Fruit fly (Drosophila melanogaster) whole organism, prepupa: ENCODE measurements around the gene CG3638.

Experiments
- Blimp-1 ChIP-seq: fragments of 200-800 bp; sonication (Bioruptor generic); optimal IDR thresholded peaks from 3 replicates; lab custom pipeline; 2017; ENCODE audit warnings: missing biosample characterization, missing genetic modification characterization, mild to moderate bottlenecking, moderate library complexity, missing genetic modification reagents
- CG10631 ChIP-seq: fragments of 200-800 bp; sonication (Bioruptor generic); optimal IDR thresholded peaks from 2 replicates; lab custom pipeline; 2016; ENCODE audit warnings: missing biosample characterization, missing genetic modification characterization
- CG10669 ChIP-seq: fragments of 200-800 bp; sonication (Bioruptor generic); optimal IDR thresholded peaks from 3 replicates; lab custom pipeline; 2018; ENCODE audit warnings: missing biosample characterization, mild to moderate bottlenecking, missing genetic modification characterization, moderate library complexity
- CG11294 ChIP-seq: fragments of 200-800 bp; sonication (Bioruptor generic); IDR thresholded peaks from 2 replicates; pipeline ENCODE4 v1.3.6; 2022; ENCODE audit warnings: missing biosample characterization, missing genetic modification characterization
- CG11762 ChIP-seq: fragments of 200-800 bp; sonication (Bioruptor generic); optimal IDR thresholded peaks from 3 replicates; lab custom pipeline; 2016; ENCODE audit warnings: missing biosample characterization, missing genetic modification characterization; ENCODE audit not compliant: insufficient read depth
- CG11902 ChIP-seq: fragments of 200-800 bp; sonication (Bioruptor generic); optimal IDR thresholded peaks from 3 replicates; lab custom pipeline; 2016; ENCODE audit warnings: missing biosample characterization, missing genetic modification characterization
- CG15336 ChIP-seq: fragments of 200-800 bp; sonication (Bioruptor generic); IDR thresholded peaks from 2 replicates; pipeline ENCODE4 v1.3.6; 2022; ENCODE audit warnings: missing biosample characterization, missing genetic modification characterization
- CG3032 ChIP-seq: fragments of 200-800 bp; optimal IDR thresholded peaks from 2 replicates; lab custom pipeline; 2019; ENCODE audit warnings: missing biosample characterization, mild to moderate bottlenecking, missing genetic modification characterization, moderate library complexity
- CG31627 ChIP-seq: fragments of 200-800 bp; sonication (Bioruptor generic); optimal IDR thresholded peaks from 3 replicates; lab custom pipeline; 2016; ENCODE audit warnings: missing biosample characterization, missing genetic modification characterization
- CG32006 ChIP-seq: fragments of 200-800 bp; sonication (Bioruptor generic); optimal IDR thresholded peaks from 3 replicates; lab custom pipeline; 2017; ENCODE audit warnings: missing biosample characterization, mild to moderate bottlenecking, missing genetic modification characterization
- CG34406 ChIP-seq: fragments of 200-800 bp; sonication (Bioruptor generic); optimal IDR thresholded peaks from 3 replicates; lab custom pipeline; 2016; ENCODE audit warnings: missing biosample characterization, missing genetic modification characterization
- CG3919 ChIP-seq: fragments of 200-800 bp; sonication (Bioruptor generic); optimal IDR thresholded peaks from 3 replicates; lab custom pipeline; 2016; ENCODE audit warnings: missing biosample characterization, missing genetic modification characterization
- CG6792 ChIP-seq: fragments of 200-800 bp; sonication (Bioruptor generic); optimal IDR thresholded peaks from 3 replicates; lab custom pipeline; 2016; ENCODE audit warnings: missing biosample characterization, missing genetic modification characterization
- CG6854 ChIP-seq: fragments of 200-800 bp; sonication (Bioruptor generic); optimal IDR thresholded peaks from 2 replicates; lab custom pipeline; 2017; ENCODE audit warnings: missing biosample characterization, mild to moderate bottlenecking, missing genetic modification characterization
- CG8119 ChIP-seq: fragments of 200-800 bp; sonication (Bioruptor generic); IDR thresholded peaks from 3 replicates; pipeline ENCODE4 v1.3.6; 2022; ENCODE audit warnings: missing biosample characterization, missing genetic modification characterization
- CG9139 ChIP-seq: fragments of 200-800 bp; sonication (Bioruptor generic); optimal IDR thresholded peaks from 3 replicates; lab custom pipeline; 2017; ENCODE audit warnings: missing biosample characterization, mild to moderate bottlenecking, missing genetic modification characterization
- Eip75B ChIP-seq: fragments of 200-800 bp; sonication (Bioruptor generic); optimal IDR thresholded peaks from 3 replicates; lab custom pipeline; 2016; ENCODE audit warnings: missing biosample characterization, missing genetic modification characterization
- Eip78C ChIP-seq: fragments of 200-800 bp; sonication (Bioruptor generic); peaks from one replicate; lab custom pipeline; 2016; ENCODE audit warnings: missing biosample characterization, missing genetic modification characterization
- Eip93F ChIP-seq: fragments of 200-800 bp; sonication (Bioruptor generic); optimal IDR thresholded peaks from 2 replicates; lab custom pipeline; 2016; ENCODE audit warnings: missing biosample characterization, mild to moderate bottlenecking, missing genetic modification characterization
- Ets21C ChIP-seq: fragments of 200-800 bp; sonication (Bioruptor generic); optimal IDR thresholded peaks from 3 replicates; lab custom pipeline; 2016; ENCODE audit warnings: missing biosample characterization, missing genetic modification characterization
- Ets96B ChIP-seq: fragments of 200-800 bp; optimal IDR thresholded peaks from 2 replicates; lab custom pipeline; 2019; ENCODE audit warnings: missing biosample characterization, mild to moderate bottlenecking, missing genetic modification characterization, moderate library complexity
- Hr38 ChIP-seq: sonication (Bioruptor generic); optimal IDR thresholded peaks from 2 replicates; lab custom pipeline; 2016; ENCODE audit warnings: missing biosample characterization, missing genetic modification characterization
- Hr4 ChIP-seq: fragments of 200-800 bp; sonication (Bioruptor generic); optimal IDR thresholded peaks from 3 replicates; lab custom pipeline; 2016; ENCODE audit warnings: missing biosample characterization, missing genetic modification characterization
- Lpt ChIP-seq: fragments of 200-800 bp; sonication (Bioruptor generic); optimal IDR thresholded peaks from 3 replicates; lab custom pipeline; 2016; ENCODE audit warnings: missing biosample characterization, missing genetic modification characterization
- Met ChIP-seq: fragments of 200-800 bp; sonication (Bioruptor generic); optimal IDR thresholded peaks from 3 replicates; lab custom pipeline; 2016; ENCODE audit warnings: missing biosample characterization, missing genetic modification characterization
- Smox ChIP-seq: fragments of 200-800 bp; sonication (Bioruptor generic); optimal IDR thresholded peaks from 3 replicates; lab custom pipeline; 2016; ENCODE audit warnings: missing biosample characterization, missing genetic modification characterization
- Sox102F ChIP-seq: fragments of 200-800 bp; sonication (Bioruptor generic); optimal IDR thresholded peaks from 2 replicates; lab custom pipeline; 2016; ENCODE audit warnings: missing biosample characterization, mild to moderate bottlenecking, missing genetic modification characterization
- Sox14 ChIP-seq: fragments of 200-800 bp; sonication (Bioruptor generic); optimal IDR thresholded peaks from 3 replicates; lab custom pipeline; 2016; ENCODE audit warnings: missing biosample characterization, missing genetic modification characterization
- Sox15 ChIP-seq: fragments of 200-800 bp; sonication (Bioruptor generic); optimal IDR thresholded peaks from 3 replicates; lab custom pipeline; 2016; ENCODE audit warnings: missing biosample characterization, missing genetic modification characterization
- acj6 ChIP-seq: fragments of 200-800 bp; sonication (Bioruptor generic); optimal IDR thresholded peaks from 3 replicates; lab custom pipeline; 2016; ENCODE audit warnings: missing biosample characterization, missing genetic modification characterization
- cyc ChIP-seq: fragments of 200-800 bp; sonication (Bioruptor generic); optimal IDR thresholded peaks from 3 replicates; lab custom pipeline; 2016; ENCODE audit warnings: missing biosample characterization, missing genetic modification characterization
- dsx ChIP-seq: fragments of 200-800 bp; optimal IDR thresholded peaks from 3 replicates; lab custom pipeline; 2019; ENCODE audit warnings: missing biosample characterization, mild to moderate bottlenecking, missing genetic modification characterization, moderate library complexity; ENCODE audit not compliant: poor library complexity, severe bottlenecking
- esn ChIP-seq: fragments of 200-800 bp; sonication (Bioruptor generic); optimal IDR thresholded peaks from 2 replicates; lab custom pipeline; 2016; ENCODE audit warnings: missing biosample characterization, mild to moderate bottlenecking, missing genetic modification characterization, moderate library complexity
- fd59A ChIP-seq: fragments of 200-800 bp; sonication (Bioruptor generic); optimal IDR thresholded peaks from 2 replicates; lab custom pipeline; 2017; ENCODE audit warnings: missing biosample characterization, mild to moderate bottlenecking, missing genetic modification characterization, missing genetic modification reagents
- fd85E ChIP-seq: fragments of 200-800 bp; sonication (Bioruptor generic); optimal IDR thresholded peaks from 3 replicates; lab custom pipeline; 2016; ENCODE audit warnings: missing biosample characterization, missing genetic modification characterization
- fkh ChIP-seq: fragments of 200-800 bp; sonication (Bioruptor generic); optimal IDR thresholded peaks from 3 replicates; lab custom pipeline; 2017; ENCODE audit warnings: missing biosample characterization, mild to moderate bottlenecking, missing genetic modification characterization, moderate library complexity
- lz ChIP-seq: fragments of 200-800 bp; sonication (Bioruptor generic); optimal IDR thresholded peaks from 3 replicates; lab custom pipeline; 2016; ENCODE audit warnings: missing biosample characterization, missing genetic modification characterization
- pdm3 ChIP-seq: fragments of 200-800 bp; sonication (Bioruptor generic); optimal IDR thresholded peaks from 3 replicates; lab custom pipeline; 2016; ENCODE audit warnings: missing biosample characterization, missing genetic modification characterization
- ss ChIP-seq, 2 experiments: fragments of 200-800 bp; sonication (Bioruptor generic); optimal IDR thresholded peaks; 2 replicates in 1 of 2; 3 replicates in 1 of 2; lab custom pipeline; 2017 to 2018; ENCODE audit warnings: mild to moderate bottlenecking in 2 of 2, missing biosample characterization in 2 of 2, missing genetic modification characterization in 2 of 2, moderate library complexity in 1 of 2
- svp ChIP-seq: fragments of 200-800 bp; sonication (Bioruptor generic); peaks from one replicate; lab custom pipeline; 2016; ENCODE audit warnings: missing biosample characterization, missing genetic modification characterization
- topi ChIP-seq: fragments of 200-800 bp; sonication (Bioruptor generic); optimal IDR thresholded peaks from 3 replicates; lab custom pipeline; 2016; ENCODE audit warnings: missing biosample characterization, missing genetic modification characterization
- vri ChIP-seq: fragments of 200-800 bp; sonication (Bioruptor generic); optimal IDR thresholded peaks from 3 replicates; lab custom pipeline; 2016; ENCODE audit warnings: missing biosample characterization, mild to moderate bottlenecking, missing genetic modification characterization

Gene CG3638

dm6 chrX:1209251-1210020, 27.0 kb downstream of the CG3638 start, which contains the start of gene CG11382:
Gene CG11382 (plus strand): TSS chrX:1209970.
- peak; percentile 7 for TF ChIP-seq cyc
- TF ChIP-seq Hr4 = peak; percentile 37
- peak; percentile 39 for TF ChIP-seq esn
- TF ChIP-seq svp (GFP tag; lab: Kevin White, UChicago) = peak; percentile 52
- no peak for TF ChIP-seq fkh
- TF ChIP-seq lz (GFP tag; lab: Kevin White, UChicago) = no peak
- no peak for TF ChIP-seq dsx (GFP tag; lab: Kevin White, UChicago)
- peak; percentile 28 for TF ChIP-seq CG32006 (GFP tag; lab: Kevin White, UChicago)
- no peak for TF ChIP-seq fd59A (GFP tag; lab: Kevin White, UChicago)
- no peak for TF ChIP-seq ss (GFP tag; optimal IDR thresholded peaks at IDR 0.05; lab: Kevin White, UChicago)
- TF ChIP-seq Lpt (GFP tag; lab: Kevin White, UChicago) = no peak
- peak; percentile 28 for TF ChIP-seq topi (GFP tag; lab: Kevin White, UChicago)
- no peak for TF ChIP-seq CG11902 (GFP tag; lab: Kevin White, UChicago)
- no peak for TF ChIP-seq Ets96B (tag; lab: Kevin White, UChicago)
- TF ChIP-seq Sox14 = peak; percentile 12
- TF ChIP-seq Hr38 (GFP tag; lab: Kevin White, UChicago) = no peak
- no peak for TF ChIP-seq vri (GFP tag; lab: Kevin White, UChicago)
- 0 out of 2 replicates have a peak, but pooled peaks have one; percentile 27 for TF ChIP-seq CG15336 (GFP tag; lab: Robert Waterston, UW)
- TF ChIP-seq pdm3 (GFP tag; lab: Kevin White, UChicago) = peak; percentile 24
- TF ChIP-seq Blimp-1 = peak; percentile 88
- TF ChIP-seq CG6792 = no peak
- peak; percentile 14 for TF ChIP-seq Sox102F (GFP tag; lab: Kevin White, UChicago)
- TF ChIP-seq Eip78C (GFP tag; lab: Kevin White, UChicago) = peak; percentile 14
- peak; percentile 26 for TF ChIP-seq CG10631 (GFP tag; lab: Kevin White, UChicago)
- peak; percentile 39 for TF ChIP-seq Met
- no peak for TF ChIP-seq Eip93F (GFP tag; lab: Kevin White, UChicago)
- TF ChIP-seq CG3919 = peak; percentile 20
- no peak for TF ChIP-seq Ets21C
- TF ChIP-seq CG9139 (GFP tag; lab: Kevin White, UChicago) = no peak
- TF ChIP-seq acj6 = no peak
- no peak for TF ChIP-seq CG8119
- peak; percentile 28 for TF ChIP-seq Smox (GFP tag; lab: Kevin White, UChicago)
- TF ChIP-seq, all 60 proteins: peak for 16

- TF ChIP-seq Sox102F (GFP tag; lab: Kevin White, UChicago) (no peak), CG6792 (no peak), Hr38 (GFP tag; lab: Kevin White, UChicago) (no peak), CG34406 (GFP tag; lab: Kevin White, UChicago) (no peak), fd85E (GFP tag; lab: Kevin White, UChicago) (no peak), ss (GFP tag; optimal IDR thresholded peaks at IDR 0.05; lab: Kevin White, UChicago) (no peak), CG10669 (GFP tag; lab: Kevin White, UChicago) (no peak), CG6854 (no peak), lz (GFP tag; lab: Kevin White, UChicago) (no peak), CG31627 (GFP tag; lab: Kevin White, UChicago) (no peak), CG3032 (tag; lab: Kevin White, UChicago) (no peak), Eip75B (GFP tag; lab: Kevin White, UChicago) (no peak), CG11762 (GFP tag; lab: Kevin White, UChicago) (no peak), Sox15 (GFP tag; lab: Kevin White, UChicago) (no peak), Ets96B (tag; lab: Kevin White, UChicago) (no peak), CG11294 (GFP tag; lab: Robert Waterston, UW) (no peak), CG9139 (GFP tag; lab: Kevin White, UChicago) (no peak), CG10631 (GFP tag; lab: Kevin White, UChicago) (no peak)
These were observed 30.0 kb downstream of the CG3638 start, which contains the start of gene CG14624 for dm6 chrX:1206437-1206836. Gene CG14624 (plus strand): TSS chrX:1206737.
